Fruit fly (Drosophila melanogaster) whole organism: Measurements from ENCODE around the gene CG31493.

Experiments used
- CG8478 ChIP-seq: fragments of >200 bp; optimal IDR thresholded peaks from 2 replicates; lab custom pipeline; 2018; ENCODE audit warnings: inconsistent platforms
- Dll ChIP-seq: fragments of >200 bp; optimal IDR thresholded peaks from 2 replicates; lab custom pipeline; 2017
- EcR ChIP-seq, 2 experiments: fragments of >200 bp; optimal IDR thresholded peaks; 2 replicates each; lab custom pipeline; 2017; ENCODE audit warnings: missing biosample characterization in 2 of 2, missing genetic modification characterization in 2 of 2, missing genetic modification reagents in 2 of 2
- pan ChIP-seq: fragments of >200 bp; optimal IDR thresholded peaks from 2 replicates; lab custom pipeline; 2017
- psq ChIP-seq: fragments of >200 bp; optimal IDR thresholded peaks from 2 replicates; lab custom pipeline; 2017
- usp ChIP-seq: fragments of >200 bp; optimal IDR thresholded peaks from 2 replicates; lab custom pipeline; 2017; ENCODE audit warnings: missing biosample characterization, missing genetic modification characterization, mixed read lengths

The CG31493 gene

DNA sequence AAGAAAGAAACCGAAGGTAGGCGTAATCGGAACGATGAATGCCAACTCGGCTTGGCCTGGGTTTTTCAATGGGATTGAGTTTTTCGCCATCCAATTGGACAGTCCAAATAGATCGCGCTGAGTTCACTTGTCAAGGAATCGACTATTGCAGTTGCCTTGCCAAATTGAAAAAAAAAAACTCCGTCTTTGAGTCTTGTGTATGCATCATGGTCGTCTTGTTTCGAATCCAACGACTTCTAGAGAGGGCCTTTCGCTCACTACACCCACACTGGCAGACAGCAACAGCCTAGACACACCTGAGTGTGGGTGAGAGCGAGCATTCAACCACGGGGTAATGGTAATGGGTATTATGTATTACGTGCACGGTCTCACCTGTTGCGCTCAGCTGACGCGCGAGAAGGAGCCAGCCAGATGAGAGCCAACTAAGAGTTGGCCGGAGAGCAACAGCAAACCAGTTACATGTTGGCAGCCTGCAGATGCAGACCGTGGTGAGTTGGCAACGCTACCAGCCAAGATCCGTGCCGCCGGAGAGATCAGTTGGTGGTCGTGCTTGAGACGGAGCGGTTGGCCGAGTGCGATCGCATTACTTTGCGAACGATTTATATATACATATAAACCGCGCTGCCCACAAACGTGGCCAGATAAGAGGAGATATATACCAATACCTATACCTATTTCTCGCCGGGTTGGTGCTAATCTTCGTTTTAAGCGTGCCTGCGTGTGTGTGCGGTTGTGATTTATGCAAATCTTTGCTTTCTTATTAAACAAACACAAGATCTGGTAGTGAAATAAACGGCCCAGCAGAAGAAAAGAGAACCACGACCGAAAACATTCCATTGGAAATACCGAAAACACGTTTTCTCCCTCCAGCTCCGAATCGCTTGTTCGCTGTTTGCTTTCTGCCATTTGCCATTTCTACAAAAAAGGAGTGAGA, 31.3 kb downstream of the CG31493 start, which contains the start of gene sas:
Gene sas, plus strand, starts transcription at position 453 of the 934 bp plus-strand sequence.
- TF ChIP-seq EcR (GFP tag; optimal IDR thresholded peaks at IDR 0.05; lab: Kevin White, UChicago) (peak in 1 of 2 experiments; percentile 64), pan (lab: Kevin White, UChicago) (no peak), usp (GFP tag; lab: Kevin White, UChicago) (no peak), CG8478 (lab: Kevin White, UChicago) (no peak), Dll (lab: Kevin White, UChicago) (peak; percentile 69), psq (lab: Kevin White, UChicago) (no peak)

DNA sequence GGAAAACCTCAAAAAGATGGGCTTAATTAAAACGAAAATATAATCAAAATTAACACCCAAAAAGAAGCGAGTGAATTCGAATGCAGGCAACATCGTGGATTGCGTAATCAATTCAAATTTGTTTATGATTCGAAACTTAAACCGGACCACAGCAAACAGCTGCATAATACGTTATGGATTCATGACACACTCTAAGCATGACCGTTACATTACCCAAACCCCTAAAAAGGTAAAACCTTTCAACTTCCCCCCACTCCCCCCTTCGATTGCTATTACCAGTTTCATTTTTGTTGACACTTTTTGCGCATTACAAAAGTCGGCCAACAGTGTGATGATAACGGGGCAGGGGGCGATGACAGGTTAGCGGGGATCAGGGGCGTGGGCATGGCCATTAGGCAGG, 38.6 kb downstream of the CG31493 start:
- no peak for TF ChIP-seq psq (lab: Kevin White, UChicago)
- no peak for TF ChIP-seq Dll (lab: Kevin White, UChicago)
- no peak for TF ChIP-seq usp (GFP tag; lab: Kevin White, UChicago)
- no peak for TF ChIP-seq CG8478 (lab: Kevin White, UChicago)
- TF ChIP-seq EcR (GFP tag; optimal IDR thresholded peaks at IDR 0.05; lab: Kevin White, UChicago) = no peak
- no peak for TF ChIP-seq pan (lab: Kevin White, UChicago)

DNA sequence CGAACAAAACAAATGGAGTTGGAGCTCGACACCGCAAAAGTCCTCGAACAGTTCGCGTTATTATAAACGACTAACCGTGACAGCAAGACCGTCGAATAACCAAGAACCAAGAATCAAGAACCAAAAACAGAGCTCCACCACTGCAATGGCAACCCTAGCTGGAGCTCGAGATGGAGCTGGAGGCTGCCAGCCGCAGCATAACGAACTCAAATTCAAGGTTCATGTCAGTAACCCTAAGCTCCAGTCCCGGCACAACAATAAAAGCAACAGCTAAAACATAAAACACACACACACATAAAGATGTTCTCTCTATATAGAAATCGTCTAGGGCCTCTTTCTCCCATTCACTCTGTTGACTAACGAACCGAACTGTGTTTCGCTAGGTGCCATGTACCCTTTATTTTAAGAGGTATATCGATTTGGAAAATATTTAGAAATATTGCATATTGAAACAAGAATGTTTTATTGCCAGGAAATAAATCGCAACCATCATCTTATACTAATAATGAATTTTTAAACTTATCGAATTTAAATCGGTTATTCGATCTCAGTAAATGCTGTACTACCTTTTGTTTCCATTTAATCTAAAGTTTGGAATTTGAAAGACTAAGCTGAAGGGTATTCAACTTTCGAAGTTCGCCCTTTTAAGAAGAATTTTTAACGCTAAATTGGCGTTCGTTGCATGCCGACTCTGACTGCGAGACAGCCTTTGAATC, 40.2 kb downstream of the CG31493 start:
- no peak for TF ChIP-seq pan (lab: Kevin White, UChicago)
- TF ChIP-seq EcR (GFP tag; optimal IDR thresholded peaks at IDR 0.05; lab: Kevin White, UChicago) = peak in 1 of 2 experiments; percentile 67

DNA sequence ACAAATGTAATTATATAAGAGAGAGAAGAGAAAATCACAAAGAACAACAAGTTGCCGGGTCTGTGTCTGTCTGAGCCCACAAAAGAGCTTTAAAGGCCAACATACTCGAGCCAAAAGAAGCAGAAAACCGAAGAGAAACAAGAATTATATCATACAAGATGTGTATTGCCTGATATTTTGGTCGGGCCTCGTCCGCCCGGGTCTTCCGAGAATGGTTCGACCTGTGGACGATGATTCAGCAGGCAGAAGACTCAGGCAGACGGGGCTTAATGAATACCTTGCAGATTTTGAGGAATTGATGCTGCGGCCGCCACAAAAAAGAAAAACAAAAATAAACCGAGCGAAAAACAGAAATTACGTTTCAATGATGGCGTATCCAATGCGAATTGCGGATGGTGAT, 41.6 kb downstream of the CG31493 start:
- TF ChIP-seq Dll (lab: Kevin White, UChicago) = no peak
- no peak for TF ChIP-seq psq (lab: Kevin White, UChicago)

DNA sequence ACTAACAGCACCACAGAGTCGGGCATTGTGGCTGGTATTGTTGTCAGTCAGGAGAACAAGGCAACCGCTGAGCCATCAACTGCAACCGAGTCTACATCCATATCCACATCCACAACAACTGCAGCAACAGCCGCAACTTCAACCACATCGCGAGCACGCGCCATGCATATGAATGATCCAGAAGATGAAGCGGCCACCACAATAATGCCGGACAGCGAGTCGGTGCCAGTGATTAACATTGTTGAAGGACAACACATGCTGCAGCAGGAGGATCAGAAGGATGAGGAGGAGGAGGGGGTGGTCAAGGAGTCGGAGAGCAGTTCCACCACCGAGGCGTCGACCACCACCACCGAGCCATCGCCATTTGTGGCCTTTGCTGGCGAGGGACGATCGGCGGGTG, 43.4 kb downstream of the CG31493 start:
- no peak for TF ChIP-seq usp (GFP tag; lab: Kevin White, UChicago)
- TF ChIP-seq pan (lab: Kevin White, UChicago) = no peak
- no peak for TF ChIP-seq EcR (GFP tag; optimal IDR thresholded peaks at IDR 0.05; lab: Kevin White, UChicago)
- TF ChIP-seq Dll (lab: Kevin White, UChicago) = no peak
- no peak for TF ChIP-seq CG8478 (lab: Kevin White, UChicago)
- no peak for TF ChIP-seq psq (lab: Kevin White, UChicago)
